Fruit fly (Drosophila melanogaster) whole organism, embryonic: ENCODE measurements around the gene akirin.

Source experiments
- Aef1 ChIP-seq: fragments of 200-800 bp; sonication (Bioruptor generic); IDR thresholded peaks from 3 replicates; pipeline ENCODE4 v1.3.6; 2022; ENCODE audit warnings: missing biosample characterization, missing genetic modification characterization
- BEAF-32 ChIP-seq: fragments of 200-800 bp; sonication (Bioruptor generic); optimal IDR thresholded peaks from 3 replicates; lab custom pipeline; 2017; ENCODE audit warnings: missing biosample characterization, missing genetic modification characterization, mild to moderate bottlenecking, moderate library complexity, missing genetic modification reagents
- Bgb ChIP-seq: fragments of 200-800 bp; sonication (Bioruptor generic); IDR thresholded peaks from 2 replicates; pipeline ENCODE4 v1.3.6; 2022; ENCODE audit warnings: missing biosample characterization, missing genetic modification characterization; ENCODE audit not compliant: partially characterized antibody
- CG10267 ChIP-seq: fragments of 200-800 bp; sonication (Bioruptor generic); optimal IDR thresholded peaks from 2 replicates; lab custom pipeline; 2018; ENCODE audit warnings: missing biosample characterization, mild to moderate bottlenecking, missing genetic modification characterization, moderate library complexity
- CG10321 ChIP-seq: fragments of 200-800 bp; sonication (Bioruptor generic); IDR thresholded peaks from 2 replicates; pipeline ENCODE4 v1.3.6; 2022; ENCODE audit warnings: missing biosample characterization, missing genetic modification characterization
- CG10543 ChIP-seq: fragments of 200-800 bp; sonication (Bioruptor generic); optimal IDR thresholded peaks from 3 replicates; lab custom pipeline; 2017; ENCODE audit warnings: missing biosample characterization, mild to moderate bottlenecking, missing genetic modification characterization, moderate library complexity
- CG14710 ChIP-seq: fragments of 200-800 bp; sonication (Bioruptor generic); optimal IDR thresholded peaks from 3 replicates; lab custom pipeline; 2019; ENCODE audit warnings: missing biosample characterization, mild to moderate bottlenecking, missing genetic modification characterization, moderate library complexity
- CG14860 ChIP-seq: fragments of 200-800 bp; sonication (Bioruptor generic); IDR thresholded peaks from 3 replicates; pipeline ENCODE4 v1.3.6; 2022; ENCODE audit warnings: missing biosample characterization, missing genetic modification characterization; ENCODE audit not compliant: partially characterized antibody
- CG14965 ChIP-seq: fragments of 200-800 bp; sonication (Bioruptor generic); optimal IDR thresholded peaks from 2 replicates; lab custom pipeline; 2016; ENCODE audit warnings: missing biosample characterization, missing genetic modification characterization, borderline replicate concordance
- CG15073 ChIP-seq: fragments of 200-800 bp; sonication (Bioruptor generic); optimal IDR thresholded peaks from 2 replicates; lab custom pipeline; 2016; ENCODE audit warnings: missing biosample characterization, missing genetic modification characterization
- CG1529 ChIP-seq: fragments of 200-800 bp; sonication (Bioruptor generic); optimal IDR thresholded peaks from 3 replicates; lab custom pipeline; 2018; ENCODE audit warnings: missing biosample characterization, missing genetic modification characterization
- CG18764 ChIP-seq: fragments of 200-800 bp; sonication (Bioruptor generic); optimal IDR thresholded peaks from 3 replicates; lab custom pipeline; 2016; ENCODE audit warnings: missing biosample characterization, missing genetic modification characterization
- CG31365 ChIP-seq: fragments of 200-800 bp; sonication (Bioruptor generic); optimal IDR thresholded peaks from 2 replicates; lab custom pipeline; 2018; ENCODE audit warnings: missing biosample characterization, mild to moderate bottlenecking, missing genetic modification characterization
- CG3163 ChIP-seq: fragments of 200-800 bp; sonication (Bioruptor generic); optimal IDR thresholded peaks from 3 replicates; lab custom pipeline; 2016; ENCODE audit warnings: missing biosample characterization, missing genetic modification characterization
- CG33213 ChIP-seq: fragments of 200-800 bp; sonication (Bioruptor generic); optimal IDR thresholded peaks from 3 replicates; lab custom pipeline; 2016; ENCODE audit warnings: missing biosample characterization, missing genetic modification characterization
- CG34224 ChIP-seq: fragments of 200-800 bp; sonication (Bioruptor generic); IDR thresholded peaks from 3 replicates; pipeline ENCODE4 v1.3.6; 2022; ENCODE audit warnings: missing biosample characterization, missing genetic modification characterization; ENCODE audit not compliant: partially characterized antibody
- CG34422 ChIP-seq: fragments of 200-800 bp; sonication (Bioruptor generic); IDR thresholded peaks from 3 replicates; pipeline ENCODE4 v1.3.6; 2022; ENCODE audit warnings: missing biosample characterization, missing genetic modification characterization
- CG4707 ChIP-seq: fragments of 200-800 bp; sonication (Bioruptor generic); optimal IDR thresholded peaks from 2 replicates; lab custom pipeline; 2018; ENCODE audit warnings: missing biosample characterization, mild to moderate bottlenecking, missing genetic modification characterization, moderate library complexity
- CG6689 ChIP-seq: fragments of 200-800 bp; sonication (Bioruptor generic); IDR thresholded peaks from 2 replicates; pipeline ENCODE4 v1.3.6; 2022; ENCODE audit warnings: missing biosample characterization, missing genetic modification characterization
- CG6765 ChIP-seq: fragments of 200-800 bp; sonication (Bioruptor generic); optimal IDR thresholded peaks from 3 replicates; lab custom pipeline; 2017; ENCODE audit warnings: missing biosample characterization, mild to moderate bottlenecking, missing genetic modification characterization
- CG8765 ChIP-seq: fragments of 200-800 bp; sonication (Bioruptor generic); IDR thresholded peaks from 2 replicates; pipeline ENCODE4 v1.3.6; 2022; ENCODE audit warnings: missing biosample characterization, missing genetic modification characterization
- CG9797 ChIP-seq: fragments of 200-800 bp; sonication (Bioruptor generic); optimal IDR thresholded peaks from 3 replicates; lab custom pipeline; 2018; ENCODE audit warnings: missing biosample characterization, mild to moderate bottlenecking, missing genetic modification characterization
- CG9876 ChIP-seq: fragments of 200-800 bp; sonication (Bioruptor generic); optimal IDR thresholded peaks from 2 replicates; lab custom pipeline; 2016; ENCODE audit warnings: missing biosample characterization, missing genetic modification characterization
- Dref ChIP-seq: fragments of 200-800 bp; sonication (Bioruptor generic); IDR thresholded peaks from 2 replicates; pipeline ENCODE4 v1.3.6; 2022; ENCODE audit warnings: missing biosample characterization, missing genetic modification characterization
- ERR ChIP-seq: fragments of 200-800 bp; sonication (Bioruptor generic); optimal IDR thresholded peaks from 2 replicates; lab custom pipeline; 2016; ENCODE audit warnings: missing biosample characterization, missing genetic modification characterization
- H15 ChIP-seq: fragments of 200-800 bp; sonication (Bioruptor generic); IDR thresholded peaks from 3 replicates; pipeline ENCODE4 v1.3.6; 2022; ENCODE audit warnings: missing biosample characterization, missing genetic modification characterization
- Poxn ChIP-seq: fragments of 200-800 bp; sonication (Bioruptor generic); IDR thresholded peaks from 2 replicates; pipeline ENCODE4 v1.3.6; 2022; ENCODE audit warnings: missing biosample characterization, missing genetic modification characterization
- Side ChIP-seq: fragments of 200-800 bp; sonication (Bioruptor generic); optimal IDR thresholded peaks from 2 replicates; lab custom pipeline; 2016; ENCODE audit warnings: missing biosample characterization, missing genetic modification characterization
- Spps ChIP-seq: fragments of 200-800 bp; sonication (Bioruptor generic); optimal IDR thresholded peaks from 2 replicates; lab custom pipeline; 2018; ENCODE audit warnings: missing biosample characterization, mild to moderate bottlenecking, missing genetic modification characterization
- Vsx1 ChIP-seq: fragments of 200-800 bp; sonication (Bioruptor generic); optimal IDR thresholded peaks from 2 replicates; lab custom pipeline; 2017; ENCODE audit warnings: missing biosample characterization, mild to moderate bottlenecking, missing genetic modification characterization, missing genetic modification reagents
- abd-A ChIP-seq: fragments of 200-800 bp; sonication (Bioruptor generic); optimal IDR thresholded peaks from 3 replicates; lab custom pipeline; 2019; ENCODE audit warnings: missing biosample characterization, mild to moderate bottlenecking, missing genetic modification characterization, moderate library complexity
- btn ChIP-seq: fragments of 200-800 bp; sonication (Bioruptor generic); optimal IDR thresholded peaks from 2 replicates; lab custom pipeline; 2016; ENCODE audit warnings: missing biosample characterization, missing genetic modification characterization
- da ChIP-seq: fragments of 200-800 bp; sonication (Bioruptor generic); optimal IDR thresholded peaks from 2 replicates; lab custom pipeline; 2016; ENCODE audit warnings: missing biosample characterization, missing genetic modification characterization
- danr ChIP-seq: fragments of 200-800 bp; sonication (Bioruptor generic); IDR thresholded peaks from 2 replicates; pipeline ENCODE4 v1.3.6; 2022; ENCODE audit warnings: missing biosample characterization, missing genetic modification characterization
- dmrt99B ChIP-seq: fragments of 200-800 bp; sonication (Bioruptor generic); optimal IDR thresholded peaks from 2 replicates; lab custom pipeline; 2018; ENCODE audit warnings: missing biosample characterization, mild to moderate bottlenecking, missing genetic modification characterization, moderate library complexity
- en ChIP-seq: fragments of 200-800 bp; sonication (Bioruptor generic); optimal IDR thresholded peaks from 2 replicates; lab custom pipeline; 2016; ENCODE audit warnings: missing biosample characterization, missing genetic modification characterization
- ewg ChIP-seq: fragments of 200-800 bp; sonication (Bioruptor generic); optimal IDR thresholded peaks from 3 replicates; lab custom pipeline; 2017; ENCODE audit warnings: mild to moderate bottlenecking, missing biosample characterization, missing genetic modification reagents, missing genetic modification characterization
- gcm2 ChIP-seq: fragments of 200-800 bp; sonication (Bioruptor generic); optimal IDR thresholded peaks from 2 replicates; lab custom pipeline; 2016; ENCODE audit warnings: missing biosample characterization, missing genetic modification characterization
- her ChIP-seq: fragments of 200-800 bp; sonication (Bioruptor generic); optimal IDR thresholded peaks from 2 replicates; lab custom pipeline; 2016; ENCODE audit warnings: missing biosample characterization, missing genetic modification characterization
- knrl ChIP-seq: fragments of 200-800 bp; sonication (Bioruptor generic); IDR thresholded peaks from 3 replicates; pipeline ENCODE4 v1.3.6; 2022; ENCODE audit warnings: missing biosample characterization, missing genetic modification characterization; ENCODE audit not compliant: partially characterized antibody
- lmd ChIP-seq: fragments of 200-800 bp; sonication (Bioruptor generic); IDR thresholded peaks from 2 replicates; pipeline ENCODE4 v1.3.6; 2022; ENCODE audit warnings: missing biosample characterization, missing genetic modification characterization
- odd ChIP-seq: fragments of 200-800 bp; sonication (Bioruptor generic); optimal IDR thresholded peaks from 2 replicates; lab custom pipeline; 2017; ENCODE audit warnings: missing biosample characterization, mild to moderate bottlenecking, missing genetic modification characterization
- pita ChIP-seq: fragments of 200-800 bp; sonication (Bioruptor generic); optimal IDR thresholded peaks from 2 replicates; lab custom pipeline; 2017; ENCODE audit warnings: missing biosample characterization, mild to moderate bottlenecking, missing genetic modification characterization
- psq ChIP-seq: fragments of 200-800 bp; sonication (Bioruptor generic); optimal IDR thresholded peaks from 2 replicates; lab custom pipeline; 2017; ENCODE audit warnings: missing biosample characterization, missing genetic modification characterization
- pzg ChIP-seq: fragments of 200-800 bp; sonication (Bioruptor generic); optimal IDR thresholded peaks from 3 replicates; lab custom pipeline; 2018; ENCODE audit warnings: missing biosample characterization, mild to moderate bottlenecking, missing genetic modification characterization, moderate library complexity
- rib ChIP-seq: fragments of 200-800 bp; sonication (Bioruptor generic); IDR thresholded peaks from 2 replicates; pipeline ENCODE4 v1.3.6; 2022; ENCODE audit warnings: missing biosample characterization, missing genetic modification characterization
- ssp ChIP-seq: fragments of 200-800 bp; sonication (Bioruptor generic); IDR thresholded peaks from 2 replicates; pipeline ENCODE4 v1.3.6; 2022; ENCODE audit warnings: missing biosample characterization, missing genetic modification characterization
- unpg ChIP-seq: fragments of 200-800 bp; sonication (Bioruptor generic); optimal IDR thresholded peaks from 3 replicates; lab custom pipeline; 2018; ENCODE audit warnings: missing biosample characterization, mild to moderate bottlenecking, missing genetic modification characterization, moderate library complexity
- wdn ChIP-seq: fragments of 200-800 bp; sonication (Bioruptor generic); IDR thresholded peaks from 2 replicates; pipeline ENCODE4 v1.3.6; 2022; ENCODE audit warnings: missing biosample characterization, missing genetic modification characterization
- z ChIP-seq: fragments of 200-800 bp; sonication (Bioruptor generic); IDR thresholded peaks from 3 replicates; pipeline ENCODE4 v1.3.6; 2022; ENCODE audit warnings: missing biosample characterization, missing genetic modification characterization

akirin gene

DNA sequence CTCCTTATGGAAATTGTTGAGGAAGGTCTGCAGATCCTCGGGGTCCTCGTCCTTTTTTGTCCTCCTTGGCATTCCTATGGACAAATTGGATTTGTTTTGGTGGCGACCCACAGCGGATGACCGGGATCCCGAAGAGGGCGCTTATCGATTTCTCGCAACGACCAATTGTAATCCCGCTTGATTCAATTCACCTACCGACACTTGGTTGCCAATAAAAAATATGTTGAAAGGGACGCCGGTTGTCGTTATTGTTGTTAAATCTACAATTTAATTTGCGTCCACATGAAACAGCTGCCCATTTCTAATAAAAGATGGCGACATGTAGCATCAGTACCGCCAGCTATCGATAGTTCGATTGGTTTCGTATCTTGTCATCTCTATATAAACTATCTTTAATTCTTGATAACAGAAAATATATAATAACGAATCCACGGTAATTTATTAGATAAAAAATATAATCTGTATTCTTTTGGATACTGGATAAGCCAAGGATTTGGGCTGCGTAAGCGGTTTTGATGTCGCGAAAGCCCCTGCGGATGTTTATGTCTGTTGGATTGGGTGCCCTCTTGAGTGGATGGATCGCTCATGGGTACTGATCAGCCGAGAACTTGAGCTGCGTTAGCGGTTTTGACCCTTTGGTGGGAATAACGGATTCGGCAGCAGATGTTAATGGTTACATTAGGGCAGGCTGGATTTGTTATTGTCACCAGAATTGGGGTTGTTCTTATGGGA lies 13.1 kb upstream of the akirin start, which contains the start of gene CTCF (continued):
- peak; percentile 76 for TF ChIP-seq CG33213 (GFP tag; lab: Kevin White, UChicago)
- TF ChIP-seq CG14860 (GFP tag; lab: Robert Waterston, UW), result peak; percentile 65
- TF ChIP-seq lmd (GFP tag; lab: Robert Waterston, UW), result peak; percentile 52; the same call in 1 of the 2 replicates
- peak; percentile 21 for TF ChIP-seq da
- peak; percentile 36 for TF ChIP-seq CG9876 (GFP tag; lab: Kevin White, UChicago)
- peak; percentile 41; the same call in 1 of the 3 replicates for TF ChIP-seq H15 (GFP tag; lab: Robert Waterston, UW)
- no peak for TF ChIP-seq danr (GFP tag; lab: Robert Waterston, UW)
- no peak for TF ChIP-seq pita
- TF ChIP-seq CG6765 (GFP tag; lab: Kevin White, UChicago), result no peak
- peak; percentile 8 for TF ChIP-seq en (GFP tag; lab: Kevin White, UChicago)
- no peak for TF ChIP-seq Poxn (GFP tag; lab: Robert Waterston, UW)
- no peak for TF ChIP-seq ERR (GFP tag; lab: Kevin White, UChicago)
- TF ChIP-seq Dref (GFP tag; lab: Robert Waterston, UW), result peak; percentile 76
- TF ChIP-seq CG10321 (GFP tag; lab: Robert Waterston, UW), result no peak
- TF ChIP-seq abd-A (tag; lab: Kevin White, UChicago), result no peak
- TF ChIP-seq unpg (GFP tag; lab: Kevin White, UChicago), result peak; percentile 20
- no peak for TF ChIP-seq CG18764 (GFP tag; lab: Kevin White, UChicago)
- no peak for TF ChIP-seq rib (GFP tag; lab: Robert Waterston, UW)
- no peak for TF ChIP-seq psq
- no peak for TF ChIP-seq Aef1 (GFP tag; lab: Robert Waterston, UW)
- TF ChIP-seq CG1529 (GFP tag; lab: Kevin White, UChicago), result no peak
- no peak for TF ChIP-seq Side (GFP tag; lab: Kevin White, UChicago)
- peak; percentile 33; the same call in 1 of the 2 replicates for TF ChIP-seq CG6689 (GFP tag; lab: Robert Waterston, UW)
- peak; percentile 16 for TF ChIP-seq dmrt99B (tag; lab: Kevin White, UChicago)
- no peak for TF ChIP-seq wdn (GFP tag; lab: Robert Waterston, UW)
- no peak for TF ChIP-seq CG15073 (GFP tag; lab: Kevin White, UChicago)
- peak; percentile 73 for TF ChIP-seq CG34224 (GFP tag; lab: Robert Waterston, UW)
- no peak for TF ChIP-seq CG3163 (GFP tag; lab: Kevin White, UChicago)
- peak; percentile 16 for TF ChIP-seq ewg (GFP tag; lab: Kevin White, UChicago)
- TF ChIP-seq CG10267 (tag; lab: Kevin White, UChicago), result peak; percentile 62
- no peak for TF ChIP-seq CG31365 (tag; lab: Kevin White, UChicago)
- TF ChIP-seq Vsx1 (GFP tag; lab: Kevin White, UChicago), result no peak
- TF ChIP-seq CG10543 (GFP tag; lab: Kevin White, UChicago), result no peak
- peak; percentile 63 for TF ChIP-seq CG34422 (GFP tag; lab: Robert Waterston, UW)
- TF ChIP-seq CG4707, result no peak
- TF ChIP-seq her, result peak; percentile 20
- TF ChIP-seq gcm2 (GFP tag; lab: Kevin White, UChicago), result no peak
- TF ChIP-seq CG8765 (GFP tag; lab: Robert Waterston, UW), result no peak
- peak; percentile 62 for TF ChIP-seq pzg
- TF ChIP-seq Spps (tag; lab: Kevin White, UChicago), result no peak
- peak; percentile 50 for TF ChIP-seq CG14710
- peak; percentile 85 for TF ChIP-seq BEAF-32 (GFP tag; lab: Kevin White, UChicago)
- TF ChIP-seq ssp (GFP tag; lab: Robert Waterston, UW), result peak; percentile 49; the same call in 1 of the 2 replicates
- peak; percentile 73 for TF ChIP-seq Bgb (GFP tag; lab: Robert Waterston, UW)
- no peak for TF ChIP-seq z (GFP tag; lab: Robert Waterston, UW)
- no peak for TF ChIP-seq btn (GFP tag; lab: Kevin White, UChicago)
- no peak for TF ChIP-seq odd (GFP tag; lab: Kevin White, UChicago)
- peak; percentile 36 for TF ChIP-seq CG9797 (GFP tag; lab: Kevin White, UChicago)
- peak; percentile 82 for TF ChIP-seq knrl (GFP tag; lab: Robert Waterston, UW)
- TF ChIP-seq CG14965 (GFP tag; lab: Kevin White, UChicago), result no peak
